Worm (Caenorhabditis elegans): Measurements from ENCODE around the gene rpl-28.

rpl-28 gene

DNA sequence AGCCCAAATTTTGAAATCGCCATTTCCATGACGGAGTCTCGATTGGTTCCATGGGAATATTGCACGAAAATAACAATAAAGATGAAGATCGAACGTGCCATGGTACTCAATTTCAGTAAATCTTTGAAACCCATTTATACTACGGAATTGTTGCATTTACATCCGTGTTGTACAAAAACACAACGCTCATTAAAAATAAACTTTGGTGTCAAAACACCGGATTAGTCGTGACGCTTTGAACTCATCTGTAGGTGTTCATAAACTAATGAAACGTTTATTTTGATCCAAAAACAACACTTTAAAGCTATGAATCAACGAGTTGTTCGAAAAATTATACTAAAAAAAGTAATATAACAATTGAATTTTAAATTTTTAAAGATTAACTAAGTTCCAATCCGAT is 13.8 kb downstream of the rpl-28 start, which contains the start of gene R11D1.4:
TSS of gene R11D1.4 (minus strand) at position 101 of the 400 bp plus-strand sequence.
- no peak for TF ChIP-seq madf-5 (GFP tag; IDR thresholded peaks at IDR 0.05)
- no peak for TF ChIP-seq ces-1 (GFP tag; optimal IDR thresholded peaks at IDR 0.05)
- TF ChIP-seq ceh-82 (tag; optimal IDR thresholded peaks at IDR 0.05) = no peak
- no peak for TF ChIP-seq zip-2 (tag; optimal IDR thresholded peaks at IDR 0.05)
- TF ChIP-seq mdl-1 (tag; optimal IDR thresholded peaks at IDR 0.05) = no peak

DNA sequence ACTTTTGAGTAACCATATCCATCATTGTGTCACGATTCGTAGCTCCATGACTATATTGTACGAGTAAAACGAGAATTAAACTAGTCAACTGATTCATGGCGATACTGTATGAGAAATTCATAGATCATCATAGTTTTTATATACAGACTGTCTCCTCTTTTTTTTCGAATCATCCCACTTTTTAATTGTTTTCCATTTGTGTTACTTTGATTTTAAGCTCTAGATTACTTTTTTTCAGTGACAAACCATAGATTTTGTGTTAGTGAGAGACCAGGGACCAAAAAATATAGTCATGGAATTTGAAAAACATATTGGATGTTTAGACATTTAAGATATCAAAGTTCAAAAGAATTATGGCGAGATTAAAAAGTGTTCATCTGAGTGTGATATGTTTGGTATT is 15.9 kb downstream of the rpl-28 start, which contains the start of gene R11D1.3:
TSS of gene R11D1.3 (minus strand) at position 101 of the 400 bp plus-strand sequence.
- TF ChIP-seq pqm-1 (tag; optimal IDR thresholded peaks at IDR 0.05) (no peak), aly-2 (tag; optimal IDR thresholded peaks at IDR 0.05) (no peak), F49E8.2 (tag; optimal IDR thresholded peaks at IDR 0.05; ENCODE audit: borderline replicate concordance) (no peak)

DNA sequence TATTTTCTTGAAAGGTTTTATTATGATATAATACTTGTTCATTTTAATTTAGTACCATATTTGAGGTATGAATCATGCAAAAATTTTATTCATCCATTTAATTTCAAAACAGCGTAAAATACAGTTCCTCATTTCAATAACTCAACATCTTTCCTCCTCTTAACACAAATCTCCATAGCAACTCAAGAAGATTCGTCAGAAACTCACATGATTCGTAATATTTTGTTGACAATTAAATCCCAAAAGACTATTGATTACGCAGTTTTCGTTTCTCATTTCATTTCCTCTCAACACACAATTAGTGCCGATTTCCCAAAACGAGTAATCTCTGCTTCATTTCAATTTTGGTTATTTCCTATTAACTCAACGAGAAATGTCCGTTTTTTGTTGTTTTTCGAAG is 19.6 kb downstream of the rpl-28 start, which contains the start of gene R11D1.2:
TSS of gene R11D1.2 (plus strand) at position 301 of the 400 bp plus-strand sequence.
- TF ChIP-seq R02D3.7 (tag; optimal IDR thresholded peaks at IDR 0.05) (no peak), mxl-3 (GFP tag; optimal IDR thresholded peaks at IDR 0.05) (no peak)

DNA sequence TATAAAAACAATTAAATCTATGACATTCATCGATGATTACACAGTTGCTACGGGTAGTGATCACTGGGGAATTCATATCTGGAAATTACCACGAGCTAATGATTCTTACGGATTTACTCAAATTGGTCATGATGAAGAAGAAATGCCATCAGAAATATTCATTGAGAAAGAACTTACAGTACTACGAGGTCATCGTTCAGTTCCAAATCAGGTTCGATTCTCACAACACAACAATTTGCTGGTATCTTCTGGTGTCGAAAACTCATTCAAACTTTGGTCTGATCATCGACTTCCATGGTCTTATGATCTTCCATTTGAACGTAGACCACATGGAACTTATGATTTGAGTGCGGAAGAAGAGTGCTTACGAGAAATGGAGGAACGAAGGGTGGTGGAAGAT is 21.4 kb downstream of the rpl-28 start:
- no peak for TF ChIP-seq nhr-102 (tag; optimal IDR thresholded peaks at IDR 0.05)
- peak; percentile 80 for TF ChIP-seq aha-1 (tag)

DNA sequence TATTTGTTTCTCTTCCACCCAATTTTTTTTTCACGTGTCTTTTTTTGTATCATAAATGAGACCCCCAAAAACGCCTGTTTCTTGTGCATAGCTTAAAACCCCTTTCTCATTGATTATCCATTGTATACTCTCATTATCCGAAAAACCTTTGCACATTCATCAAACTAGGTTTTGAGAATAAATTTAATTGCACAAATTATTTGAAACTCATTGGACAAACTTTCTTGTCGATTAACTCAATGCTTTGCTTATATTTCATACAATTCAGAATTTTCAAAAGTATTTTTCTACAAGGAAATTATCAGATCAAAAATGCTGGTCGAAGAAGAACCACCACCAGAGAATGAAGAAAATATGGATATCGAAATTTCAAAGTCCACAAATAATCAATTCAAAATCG is 23.8 kb downstream of the rpl-28 start, which contains the start of gene R11D1.1:
TSS of gene R11D1.1 (plus strand) at position 301 of the 400 bp plus-strand sequence.
- TF ChIP-seq daf-8 (GFP tag; IDR thresholded peaks at IDR 0.05) = no peak
- TF ChIP-seq unc-62 (GFP tag; optimal IDR thresholded peaks at IDR 0.05 in 1 of 2) = peak in 1 of 2 experiments; percentile 34
- no peak for TF ChIP-seq unc-62 (tag; optimal IDR thresholded peaks at IDR 0.05)

DNA sequence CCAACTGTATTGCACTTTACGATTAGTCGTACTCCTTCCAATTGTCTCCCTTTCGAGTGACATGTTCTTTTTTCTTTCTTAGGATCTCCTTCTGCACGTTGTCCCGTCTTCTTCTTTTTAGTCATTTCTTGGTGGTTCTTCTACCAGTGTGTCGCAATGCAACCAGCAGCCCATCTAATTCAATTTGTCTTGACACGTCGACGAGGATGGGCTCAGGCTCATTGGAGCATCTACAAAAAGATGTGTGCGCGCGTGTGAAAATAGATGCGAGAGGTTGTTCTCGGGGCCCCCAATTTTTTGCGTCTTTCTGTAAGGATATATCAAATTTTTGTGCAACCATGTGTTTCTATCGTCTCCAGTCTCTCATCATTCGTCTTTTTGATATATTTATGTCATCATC is 26.3 kb downstream of the rpl-28 start:
- TF ChIP-seq ces-1 (GFP tag; optimal IDR thresholded peaks at IDR 0.05) (peak; percentile 44), duxl-1 (tag; optimal IDR thresholded peaks at IDR 0.05; ENCODE audit: poor library complexity) (no peak)

DNA sequence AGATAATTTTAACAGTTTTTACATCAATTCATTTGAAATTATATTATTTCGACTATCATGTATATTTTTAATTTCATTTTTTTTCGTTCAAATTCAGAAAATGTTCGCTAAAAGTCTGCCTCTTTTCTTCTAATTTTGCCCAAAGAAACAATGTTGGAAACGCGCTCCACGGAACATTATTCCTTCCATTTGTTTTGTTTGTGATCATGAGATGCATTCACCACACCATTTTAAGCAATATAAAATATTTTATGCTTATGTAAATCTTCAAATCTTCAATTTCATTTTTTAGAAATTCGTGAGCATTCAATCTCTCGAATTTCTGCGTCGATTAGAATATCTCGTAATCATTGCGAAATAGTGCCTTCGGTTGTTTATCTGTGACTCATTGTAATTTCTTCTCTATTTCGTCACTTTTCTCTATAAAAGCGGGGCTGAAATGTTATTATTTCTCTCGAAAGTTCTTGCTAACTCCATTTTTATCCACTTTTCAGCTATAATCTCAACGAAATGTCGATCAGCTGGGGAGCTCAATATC is 30.5 kb downstream of the rpl-28 start, which contains the start of gene istr-1:
TSS of gene istr-1 (plus strand) at position 495 of the 538 bp plus-strand sequence.
- TF ChIP-seq lin-1 (GFP tag; IDR thresholded peaks at IDR 0.05) (no peak), daf-16 (GFP tag; optimal IDR thresholded peaks at IDR 0.05) (no peak), daf-16 (tag; optimal IDR thresholded peaks at IDR 0.05) (peak; percentile 39), nhr-6 (tag; optimal IDR thresholded peaks at IDR 0.05) (peak; percentile 30), nhr-237 (tag; optimal IDR thresholded peaks at IDR 0.05) (no peak), ces-1 (GFP tag; optimal IDR thresholded peaks at IDR 0.05) (no peak), nhr-77 (tag; optimal IDR thresholded peaks at IDR 0.05) (no peak), nhr-102 (tag; optimal IDR thresholded peaks at IDR 0.05) (no peak), hlh-30 (tag; optimal IDR thresholded peaks at IDR 0.05; ENCODE audit: insufficient read depth) (peak; percentile 74), dmd-9 (GFP tag; IDR thresholded peaks at IDR 0.05) (no peak), lsy-2 (tag; optimal IDR thresholded peaks at IDR 0.05) (peak in 1 of 2 experiments; percentile 47), Y105C5A.15 (GFP tag; IDR thresholded peaks at IDR 0.05) (no peak), ceh-82 (tag; optimal IDR thresholded peaks at IDR 0.05) (no peak), rbr-2 (tag; optimal IDR thresholded peaks at IDR 0.05) (peak; percentile 0), F37D6.2 (tag; optimal IDR thresholded peaks at IDR 0.05) (no peak), ceh-62 (tag; optimal IDR thresholded peaks at IDR 0.05) (no peak), T20F7.1 (GFP tag; optimal IDR thresholded peaks at IDR 0.05) (peak; percentile 38), lin-38 (GFP tag; IDR thresholded peaks at IDR 0.05) (peak; percentile 49), arid-1 (GFP tag; conservative IDR thresholded peaks at IDR 0.05) (no peak), nhr-76 (tag; optimal IDR thresholded peaks at IDR 0.05) (no peak), nhr-48 (tag; optimal IDR thresholded peaks at IDR 0.05) (no peak), egl-43 (GFP tag; IDR thresholded peaks at IDR 0.05) (no peak), unc-62 (GFP tag; optimal IDR thresholded peaks at IDR 0.05 in 1 of 2) (no peak), unc-62 (tag; optimal IDR thresholded peaks at IDR 0.05) (no peak), fos-1 (tag; optimal IDR thresholded peaks at IDR 0.05) (no peak), gei-8 (GFP tag; optimal IDR thresholded peaks at IDR 0.05) (no peak), lin-15B (tag; optimal IDR thresholded peaks at IDR 0.05) (no peak), mes-2 (tag; optimal IDR thresholded peaks at IDR 0.05; ENCODE audit: poor library complexity, severe bottlenecking) (no peak), nhr-11 (tag; optimal IDR thresholded peaks at IDR 0.05) (peak; percentile 52)
